Worm (Caenorhabditis elegans) whole organism, late embryonic: Measurements from ENCODE around the gene lido-13.

ENCODE experiments used
- C08G9.2 ChIP-seq: sonication (generic microtip); optimal IDR thresholded peaks from 2 replicates; lab custom pipeline; 2016; ENCODE audit warnings: mild to moderate bottlenecking, missing genetic modification characterization, moderate library complexity, missing compliant biosample characterization
- C38D4.7 ChIP-seq: fragments of 200-800 bp; sonication (Bioruptor generic); optimal IDR thresholded peaks from 2 replicates; lab custom pipeline; 2018; ENCODE audit warnings: mild to moderate bottlenecking, missing genetic modification characterization, moderate library complexity, missing compliant biosample characterization
- F13H6.1 ChIP-seq: sonication (generic microtip); optimal IDR thresholded peaks from 2 replicates; lab custom pipeline; 2016; ENCODE audit warnings: missing genetic modification characterization, missing compliant biosample characterization
- K02D7.2 ChIP-seq: sonication (generic microtip); optimal IDR thresholded peaks from 2 replicates; lab custom pipeline; 2017; ENCODE audit warnings: mild to moderate bottlenecking, missing genetic modification characterization, missing compliant biosample characterization
- T23F11.4 ChIP-seq: fragments of 200-800 bp; sonication (Bioruptor generic); optimal IDR thresholded peaks from 2 replicates; lab custom pipeline; 2018; ENCODE audit warnings: mild to moderate bottlenecking, missing genetic modification characterization, missing compliant biosample characterization
- Y22D7AL.16 ChIP-seq: sonication (generic microtip); optimal IDR thresholded peaks from 2 replicates; lab custom pipeline; 2016; ENCODE audit warnings: missing genetic modification characterization, missing compliant biosample characterization
- ceh-18 ChIP-seq: sonication (generic microtip); optimal IDR thresholded peaks from 2 replicates; lab custom pipeline; 2016; ENCODE audit warnings: missing genetic modification characterization, missing compliant biosample characterization
- ceh-19 ChIP-seq: fragments of 200-800 bp; sonication (Bioruptor generic); optimal IDR thresholded peaks from 2 replicates; lab custom pipeline; 2018; ENCODE audit warnings: mild to moderate bottlenecking, missing genetic modification characterization, missing compliant biosample characterization
- ceh-2 ChIP-seq: sonication (generic microtip); optimal IDR thresholded peaks from 2 replicates; lab custom pipeline; 2016; ENCODE audit warnings: missing genotype, missing genetic modification characterization, missing compliant biosample characterization
- ceh-22 ChIP-seq: sonication (generic microtip); optimal IDR thresholded peaks from 2 replicates; lab custom pipeline; 2017; ENCODE audit warnings: missing biosample characterization, missing genetic modification characterization
- ceh-24 ChIP-seq: sonication (generic microtip); optimal IDR thresholded peaks from 2 replicates; lab custom pipeline; 2016; ENCODE audit warnings: mild to moderate bottlenecking, missing genetic modification characterization, missing compliant biosample characterization
- ceh-30 ChIP-seq: fragments of 150-350 bp; optimal IDR thresholded peaks from 2 replicates; lab custom pipeline; 2014; ENCODE audit warnings: missing biosample characterization, missing genetic modification characterization
- ceh-31 ChIP-seq: sonication (generic microtip); optimal IDR thresholded peaks from 2 replicates; lab custom pipeline; 2016; ENCODE audit warnings: missing genetic modification characterization, missing compliant biosample characterization
- ceh-34 ChIP-seq: sonication (generic microtip); optimal IDR thresholded peaks from 2 replicates; lab custom pipeline; 2016; ENCODE audit warnings: mild to moderate bottlenecking, missing genetic modification characterization, missing compliant biosample characterization
- ceh-45 ChIP-seq: fragments of 200-800 bp; sonication (Bioruptor generic); IDR thresholded peaks from 2 replicates; pipeline ENCODE4 v1.3.6; 2022; ENCODE audit warnings: missing genetic modification reagents, missing genetic modification characterization, missing compliant biosample characterization
- ceh-48 ChIP-seq: sonication (generic microtip); optimal IDR thresholded peaks from 2 replicates; lab custom pipeline; 2016; ENCODE audit warnings: missing genetic modification characterization, inconsistent platforms, missing compliant biosample characterization
- ceh-9 ChIP-seq: sonication (generic microtip); optimal IDR thresholded peaks from 2 replicates; lab custom pipeline; 2016; ENCODE audit warnings: mild to moderate bottlenecking, missing genetic modification characterization, inconsistent platforms, missing compliant biosample characterization
- dmd-4 ChIP-seq: sonication (generic microtip); optimal IDR thresholded peaks from 2 replicates; lab custom pipeline; 2016; ENCODE audit warnings: borderline replicate concordance, missing genetic modification characterization, missing compliant biosample characterization
- elt-2 ChIP-seq: sonication (generic microtip); optimal IDR thresholded peaks from 2 replicates; lab custom pipeline; 2016; ENCODE audit warnings: missing genetic modification reagents, missing genetic modification characterization, missing compliant biosample characterization
- eyg-1 ChIP-seq: sonication (generic microtip); optimal IDR thresholded peaks from 2 replicates; lab custom pipeline; 2016; ENCODE audit warnings: missing genotype, missing genetic modification characterization, missing compliant biosample characterization
- fkh-10 ChIP-seq: fragments of 150-350 bp; optimal IDR thresholded peaks from 2 replicates; lab custom pipeline; 2014; ENCODE audit warnings: missing biosample characterization, missing genetic modification reagents, missing genetic modification characterization
- gmeb-2 ChIP-seq: sonication (generic microtip); optimal IDR thresholded peaks from 2 replicates; lab custom pipeline; 2016; ENCODE audit warnings: missing genetic modification characterization, inconsistent platforms, missing compliant biosample characterization
- hlh-30 ChIP-seq: sonication (generic microtip); optimal IDR thresholded peaks from 2 replicates; lab custom pipeline; 2017; ENCODE audit warnings: antibody characterized with exemption, missing genetic modification characterization, missing compliant biosample characterization; ENCODE audit not compliant: insufficient read depth
- hlh-6 ChIP-seq: sonication (generic microtip); optimal IDR thresholded peaks from 2 replicates; lab custom pipeline; 2016; ENCODE audit warnings: missing genotype, missing genetic modification characterization, missing compliant biosample characterization
- hlh-8 ChIP-seq: sonication (generic microtip); optimal IDR thresholded peaks from 2 replicates; lab custom pipeline; 2016; ENCODE audit warnings: missing genotype, missing genetic modification characterization, missing compliant biosample characterization
- lin-11 ChIP-seq: fragments of 200-800 bp; sonication (Bioruptor generic); optimal IDR thresholded peaks from 2 replicates; lab custom pipeline; 2018; ENCODE audit warnings: mild to moderate bottlenecking, missing genetic modification characterization, missing compliant biosample characterization
- madf-2 ChIP-seq: sonication (generic microtip); optimal IDR thresholded peaks from 2 replicates; lab custom pipeline; 2017; ENCODE audit warnings: missing genetic modification characterization, missing compliant biosample characterization
- mec-3 ChIP-seq: sonication (generic microtip); optimal IDR thresholded peaks from 2 replicates; lab custom pipeline; 2016; ENCODE audit warnings: borderline replicate concordance, missing genetic modification characterization, missing compliant biosample characterization
- nfya-1 ChIP-seq: sonication (generic microtip); optimal IDR thresholded peaks from 2 replicates; lab custom pipeline; 2017; ENCODE audit warnings: missing genetic modification characterization, mild to moderate bottlenecking, missing compliant biosample characterization, antibody characterized with exemption, moderate library complexity
- nhr-11 ChIP-seq: fragments of 150-350 bp; optimal IDR thresholded peaks from 2 replicates; lab custom pipeline; 2014; ENCODE audit warnings: missing biosample characterization, missing genetic modification characterization
- nhr-232 ChIP-seq: sonication (generic microtip); optimal IDR thresholded peaks from 2 replicates; lab custom pipeline; 2016; ENCODE audit warnings: missing genetic modification characterization, missing compliant biosample characterization
- npax-4 ChIP-seq: sonication (generic microtip); optimal IDR thresholded peaks from 2 replicates; lab custom pipeline; 2016; ENCODE audit warnings: missing genetic modification characterization, missing compliant biosample characterization
- odd-2 ChIP-seq: sonication (generic microtip); optimal IDR thresholded peaks from 2 replicates; lab custom pipeline; 2017; ENCODE audit warnings: antibody characterized with exemption, mild to moderate bottlenecking, missing genetic modification characterization, missing compliant biosample characterization
- pag-3 ChIP-seq: sonication (generic microtip); optimal IDR thresholded peaks from 2 replicates; lab custom pipeline; 2016; ENCODE audit warnings: missing compliant biosample characterization, missing genetic modification characterization, borderline replicate concordance
- pat-9 ChIP-seq: fragments of 200-800 bp; sonication (Bioruptor generic); optimal IDR thresholded peaks from 2 replicates; lab custom pipeline; 2018; ENCODE audit warnings: mild to moderate bottlenecking, missing genetic modification characterization, moderate library complexity, missing compliant biosample characterization
- pha-2 ChIP-seq: sonication (generic microtip); optimal IDR thresholded peaks from 2 replicates; lab custom pipeline; 2017; ENCODE audit warnings: mild to moderate bottlenecking, missing genetic modification characterization, missing compliant biosample characterization
- pros-1 ChIP-seq: fragments of 150-350 bp; optimal IDR thresholded peaks from 2 replicates; lab custom pipeline; 2014; ENCODE audit warnings: missing biosample characterization, missing genetic modification reagents, missing genetic modification characterization
- rnt-1 ChIP-seq: sonication (generic microtip); optimal IDR thresholded peaks from 2 replicates; lab custom pipeline; 2016; ENCODE audit warnings: missing genetic modification characterization, missing compliant biosample characterization
- sox-4 ChIP-seq: sonication (generic microtip); optimal IDR thresholded peaks from 2 replicates; lab custom pipeline; 2017; ENCODE audit warnings: mild to moderate bottlenecking, missing genetic modification characterization, inconsistent platforms, missing compliant biosample characterization
- syd-9 ChIP-seq: sonication (generic microtip); optimal IDR thresholded peaks from 2 replicates; lab custom pipeline; 2016; ENCODE audit warnings: mild to moderate bottlenecking, missing genetic modification characterization, moderate library complexity, missing compliant biosample characterization
- tbx-2 ChIP-seq: sonication (generic microtip); optimal IDR thresholded peaks from 2 replicates; lab custom pipeline; 2016; ENCODE audit warnings: missing genetic modification characterization, missing compliant biosample characterization
- tbx-7 ChIP-seq: sonication (generic microtip); optimal IDR thresholded peaks from 2 replicates; lab custom pipeline; 2016; ENCODE audit warnings: missing genotype, missing genetic modification characterization, missing compliant biosample characterization
- unc-3 ChIP-seq, 2 experiments: fragments of 200-800 bp in 1 of 2; sonication (Bioruptor generic) in 1 of 2; sonication (generic microtip) in 1 of 2; conservative IDR thresholded peaks in 1 of 2; optimal IDR thresholded peaks in 1 of 2; 2 replicates each; pipeline versions ENCODE4 v1.3.6 to Lab custom; 2016 to 2022; ENCODE audit warnings: missing compliant biosample characterization in 2 of 2, missing genetic modification characterization in 2 of 2, missing genetic modification reagents in 1 of 2
- unc-42 ChIP-seq: sonication (generic microtip); optimal IDR thresholded peaks from 2 replicates; lab custom pipeline; 2016; ENCODE audit warnings: missing genotype, missing genetic modification characterization, missing compliant biosample characterization
- unc-86 ChIP-seq: sonication (generic microtip); optimal IDR thresholded peaks from 2 replicates; lab custom pipeline; 2016; ENCODE audit warnings: missing genetic modification characterization, missing compliant biosample characterization

Gene lido-13

ce11 chrII:3028264-3028663 lies 25.9 kb downstream of the lido-13 start:
- no peak for TF ChIP-seq nhr-11 (tag; lab: Kevin White, UChicago)
- TF ChIP-seq C08G9.2, result no peak
- TF ChIP-seq npax-4, result no peak
- TF ChIP-seq ceh-18 (tag; lab: Kevin White, UChicago), result no peak
- no peak for TF ChIP-seq odd-2
- no peak for TF ChIP-seq tbx-7
- no peak for TF ChIP-seq ceh-24 (tag; lab: Kevin White, UChicago)
- no peak for TF ChIP-seq fkh-10 (GFP tag; lab: Kevin White, UChicago)
- TF ChIP-seq pag-3 (tag; lab: Kevin White, UChicago), result no peak
- TF ChIP-seq hlh-30, result no peak
- no peak for TF ChIP-seq C38D4.7 (GFP tag; lab: Kevin White, UChicago)
- no peak for TF ChIP-seq pros-1

- TF ChIP-seq nfya-1 (tag; lab: Kevin White, UChicago), result no peak
- TF ChIP-seq gmeb-2, result no peak
- TF ChIP-seq ceh-30 (tag; lab: Kevin White, UChicago), result no peak
- no peak for TF ChIP-seq sox-4 (tag; lab: Kevin White, UChicago)
- TF ChIP-seq mec-3, result no peak
- TF ChIP-seq pros-1, result no peak
- TF ChIP-seq K02D7.2 (tag; lab: Kevin White, UChicago), result no peak
- no peak for TF ChIP-seq ceh-9
- no peak for TF ChIP-seq unc-3 (GFP tag; conservative IDR thresholded peaks at IDR 0.05; lab: Robert Waterston, UW)
- TF ChIP-seq unc-3 (tag; optimal IDR thresholded peaks at IDR 0.05; lab: Kevin White, UChicago), result no peak
- no peak for TF ChIP-seq pat-9 (tag; lab: Kevin White, UChicago)
- TF ChIP-seq hlh-6, result no peak
- TF ChIP-seq Y22D7AL.16 (tag; lab: Kevin White, UChicago), result no peak
- TF ChIP-seq pha-2, result no peak
- TF ChIP-seq F13H6.1 (tag; lab: Kevin White, UChicago), result no peak
- no peak for TF ChIP-seq npax-4
- TF ChIP-seq ceh-31 (tag; lab: Kevin White, UChicago), result no peak
- TF ChIP-seq madf-2 (tag; lab: Kevin White, UChicago), result no peak
- no peak for TF ChIP-seq syd-9 (tag; lab: Kevin White, UChicago)
- TF ChIP-seq lin-11 (tag; lab: Kevin White, UChicago), result no peak
Observed at ce11 chrII:3024655-3025054, 29.5 kb downstream of the lido-13 start.

- no peak for TF ChIP-seq pros-1
- no peak for TF ChIP-seq ceh-24 (tag; lab: Kevin White, UChicago)
- no peak for TF ChIP-seq ceh-45 (GFP tag; lab: Robert Waterston, UW)
- TF ChIP-seq ceh-22 (tag; lab: Kevin White, UChicago), result no peak
- no peak for TF ChIP-seq ceh-31 (tag; lab: Kevin White, UChicago)
- no peak for TF ChIP-seq hlh-8
- TF ChIP-seq syd-9 (tag; lab: Kevin White, UChicago), result no peak
- TF ChIP-seq unc-86 (tag; lab: Kevin White, UChicago), result no peak
- no peak for TF ChIP-seq T23F11.4
Observed at ce11 chrII:3023381-3023935, 30.7 kb downstream of the lido-13 start, which contains the start of gene clec-2. TSS of gene clec-2 (minus strand) at chrII:3023431.

ce11 chrII:3020899-3021298 lies 33.2 kb downstream of the lido-13 start:
- TF ChIP-seq nhr-232 (tag; lab: Kevin White, UChicago) (no peak), pha-2 (no peak), dmd-4 (tag; lab: Kevin White, UChicago) (no peak), nhr-11 (tag; lab: Kevin White, UChicago) (no peak), ceh-34 (tag; lab: Kevin White, UChicago) (no peak), eyg-1 (tag; lab: Kevin White, UChicago) (no peak), hlh-6 (no peak), ceh-48 (no peak), elt-2 (tag; lab: Kevin White, UChicago) (no peak), gmeb-2 (no peak), rnt-1 (tag; lab: Kevin White, UChicago) (no peak), nfya-1 (tag; lab: Kevin White, UChicago) (no peak), ceh-45 (GFP tag; lab: Robert Waterston, UW) (no peak), pag-3 (tag; lab: Kevin White, UChicago) (no peak), unc-42 (tag; lab: Kevin White, UChicago) (no peak), ceh-2 (tag; lab: Kevin White, UChicago) (no peak), tbx-2 (no peak), ceh-19 (GFP tag; lab: Kevin White, UChicago) (no peak), unc-3 (GFP tag; conservative IDR thresholded peaks at IDR 0.05; lab: Robert Waterston, UW) (no peak), unc-3 (tag; optimal IDR thresholded peaks at IDR 0.05; lab: Kevin White, UChicago) (no peak), npax-4 (no peak)
- TF ChIP-seq, all 69 proteins: peak for 0
